Worm (Caenorhabditis elegans) whole organism, L4/young adult: ENCODE data around the gene Y47G7B.2.

Experiments
- W03F9.2 ChIP-seq: fragments of 150-350 bp; optimal IDR thresholded peaks from 2 replicates; lab custom pipeline; 2014; ENCODE audit warnings: missing biosample characterization, missing genetic modification characterization
- dao-5 ChIP-seq: sonication (generic microtip); optimal IDR thresholded peaks from 2 replicates; lab custom pipeline; 2016; ENCODE audit warnings: missing genotype, missing genetic modification characterization, moderate library complexity, missing compliant biosample characterization

DNA sequence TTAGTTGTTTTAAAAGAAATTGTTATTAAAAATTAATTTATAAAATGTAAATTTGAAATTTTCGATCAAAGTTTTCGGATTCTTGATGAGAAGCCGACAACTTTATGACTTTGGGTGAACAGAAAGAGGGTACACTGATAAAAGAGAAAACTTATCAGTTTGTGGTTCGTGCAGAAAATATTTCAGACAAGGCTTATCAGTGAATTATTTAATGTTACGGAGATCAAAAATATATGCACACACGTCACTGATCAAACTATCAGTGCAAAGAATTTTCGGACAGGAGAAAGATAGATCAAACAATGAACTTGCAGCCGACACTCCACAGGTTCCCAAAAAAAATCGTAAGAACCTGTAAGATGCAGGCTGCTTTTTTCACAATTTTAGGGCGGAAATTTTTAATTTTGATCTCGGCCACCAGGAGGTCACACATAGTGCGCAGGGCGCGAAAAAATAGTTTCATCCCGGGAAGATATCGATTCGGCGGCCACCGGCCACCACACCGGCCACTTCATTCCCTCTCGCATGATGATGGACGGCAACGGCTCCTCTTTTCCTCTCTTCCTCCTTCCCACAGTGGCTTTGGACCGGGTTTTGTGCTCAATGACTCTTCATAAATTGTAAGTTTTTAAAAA lies 30.2 kb downstream of the Y47G7B.2 start, which contains the start of gene F22E5.17:
- no peak for TF ChIP-seq W03F9.2 (tag; lab: Kevin White, UChicago)
- TF ChIP-seq dao-5: no peak
